Fruit fly (Drosophila melanogaster): Measurements from ENCODE around the gene CG34169.

CG34169 gene

DNA sequence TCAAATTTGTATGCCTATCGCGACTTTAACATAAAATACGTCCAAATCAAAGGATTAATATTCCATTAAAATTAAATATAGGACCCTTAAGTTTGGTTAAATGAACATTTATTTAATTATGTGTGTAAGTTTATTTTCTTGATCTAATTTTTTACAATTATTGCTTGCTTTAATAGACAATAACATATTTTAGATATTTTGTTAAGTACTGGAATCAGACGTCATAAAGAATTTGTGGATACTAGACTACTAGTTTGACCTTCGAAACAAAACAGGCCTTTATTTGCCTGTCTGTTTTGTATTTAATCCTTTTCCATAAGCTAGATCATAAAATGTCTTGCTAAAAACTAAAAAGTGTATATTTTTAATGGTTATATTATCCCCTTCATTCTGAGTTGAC, at the start of gene CG34169:
CG34169 (plus strand) TSS at position 301 of the 400 bp plus-strand sequence.
- TF ChIP-seq CG8478 (optimal IDR thresholded peaks at IDR 0.05), result no peak
- no peak for TF ChIP-seq CTCF (optimal IDR thresholded peaks at IDR 0.05)

DNA sequence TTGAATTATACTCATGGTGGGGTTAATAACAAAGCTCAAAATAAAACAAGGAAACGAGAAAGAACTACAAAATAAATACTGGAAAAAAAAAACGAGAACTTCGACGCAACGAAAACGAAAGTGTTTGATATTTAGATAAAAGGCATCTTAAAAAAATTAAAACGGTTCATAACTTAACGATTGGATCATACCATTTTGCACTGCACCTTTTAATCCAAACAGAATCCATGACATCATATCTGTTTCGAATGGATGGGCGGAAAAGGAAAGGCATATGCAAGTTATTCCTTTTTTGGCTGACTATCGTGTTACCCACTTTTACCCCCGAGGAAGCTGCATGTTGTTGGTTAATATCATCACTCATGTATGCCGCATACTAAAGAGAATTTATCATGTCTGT, 47.4 kb upstream of the CG34169 start, which contains the start of gene CG31784:
CG31784 (minus strand) TSS at position 101 of the 400 bp plus-strand sequence.
- TF ChIP-seq CG8478 (optimal IDR thresholded peaks at IDR 0.05) (no peak), CTCF (optimal IDR thresholded peaks at IDR 0.05) (no peak)

DNA sequence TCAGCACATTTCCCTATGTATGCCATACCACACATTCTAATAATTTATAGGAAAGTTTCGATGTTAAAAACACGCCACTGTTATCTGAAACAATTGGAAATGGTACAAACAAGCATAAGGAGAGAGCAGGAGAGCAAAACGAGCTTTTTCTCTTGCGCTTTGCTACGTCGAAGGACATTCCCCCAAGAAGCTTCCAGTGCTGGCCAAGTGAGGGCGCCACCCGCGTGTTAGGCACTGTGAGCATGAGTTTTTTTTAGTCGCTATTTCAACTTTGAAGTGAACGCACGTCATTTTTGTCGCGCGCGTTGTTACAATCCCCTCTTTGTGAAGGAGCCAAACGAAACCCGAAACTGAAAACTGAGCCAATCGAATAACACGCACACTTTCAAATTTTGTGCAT, 42.5 kb upstream of the CG34169 start, which contains the start of the genes CG34106 and beat-IIIa:
CG34106 (plus strand) TSS at position 230 of the 400 bp plus-strand sequence.
beat-IIIa (plus strand) TSS at position 230 of the 400 bp plus-strand sequence.
- no peak for TF ChIP-seq CG8478 (optimal IDR thresholded peaks at IDR 0.05)
- peak; percentile 64 to 72 for TF ChIP-seq CTCF (optimal IDR thresholded peaks at IDR 0.05)

DNA sequence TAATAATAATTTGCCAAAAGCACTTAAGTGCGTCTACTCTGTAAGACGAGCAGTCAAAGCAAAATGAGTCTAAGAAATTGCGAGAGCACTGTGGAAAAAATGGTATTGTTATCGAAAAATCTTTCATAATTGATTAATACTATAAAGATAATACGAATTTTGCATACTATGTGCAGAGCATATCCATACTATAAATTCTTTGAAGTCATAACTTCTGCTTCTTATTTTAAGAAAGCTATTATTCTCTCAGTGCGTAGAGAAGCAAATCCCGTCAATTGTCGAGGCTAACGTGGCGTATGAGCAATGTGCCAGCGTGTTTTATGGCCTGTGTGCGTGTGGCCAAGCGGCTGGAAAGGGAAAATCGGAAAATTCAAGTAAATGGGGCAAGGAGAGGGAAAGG, 13.6 kb upstream of the CG34169 start:
- TF ChIP-seq CG8478 (optimal IDR thresholded peaks at IDR 0.05) (no peak), CTCF (optimal IDR thresholded peaks at IDR 0.05) (no peak)

DNA sequence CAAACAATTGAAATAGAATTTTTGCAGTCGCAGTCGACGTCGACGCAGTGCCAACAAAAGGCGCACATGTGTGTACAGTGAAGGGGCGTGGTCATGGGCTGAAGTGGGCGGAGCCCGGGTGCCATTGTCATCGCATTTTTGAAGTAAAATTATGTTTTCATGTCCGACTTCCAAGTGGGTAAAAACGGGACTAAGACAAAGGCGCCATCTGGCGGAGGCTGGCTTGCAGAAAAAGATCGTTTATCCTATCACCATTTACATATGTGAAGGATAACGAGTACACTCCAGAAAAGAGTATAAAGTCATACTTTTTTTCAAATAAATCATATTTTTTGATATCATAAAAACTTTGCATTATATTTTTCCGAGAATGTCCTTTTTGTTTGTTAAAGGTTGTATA, 9.9 kb upstream of the CG34169 start:
- TF ChIP-seq CTCF (optimal IDR thresholded peaks at IDR 0.05), result peak; percentile 64 to 73
- no peak for TF ChIP-seq CG8478 (optimal IDR thresholded peaks at IDR 0.05)

DNA sequence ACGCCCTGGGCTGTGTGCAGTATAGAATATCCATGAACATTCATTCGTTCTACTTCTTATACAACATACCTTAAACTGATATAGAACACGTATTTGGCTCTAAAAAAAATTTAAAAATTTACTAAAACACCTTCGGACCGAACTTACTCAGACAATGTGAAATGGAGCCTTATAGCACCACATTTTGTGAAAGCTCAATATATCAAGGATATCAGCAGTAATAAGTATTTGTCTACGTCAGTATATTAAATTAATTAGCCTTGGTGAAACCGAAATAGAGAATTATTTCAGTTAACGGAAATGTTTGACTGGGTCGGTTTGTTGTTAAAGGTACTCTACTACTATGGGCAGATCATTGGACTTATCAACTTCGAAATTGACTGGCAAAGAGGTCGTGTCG, 3.0 kb downstream of the CG34169 start, which contains the start of gene Gr36a:
Gr36a (plus strand) TSS at position 301 of the 400 bp plus-strand sequence.
- TF ChIP-seq CG8478 (optimal IDR thresholded peaks at IDR 0.05) (no peak), CTCF (optimal IDR thresholded peaks at IDR 0.05) (no peak)

DNA sequence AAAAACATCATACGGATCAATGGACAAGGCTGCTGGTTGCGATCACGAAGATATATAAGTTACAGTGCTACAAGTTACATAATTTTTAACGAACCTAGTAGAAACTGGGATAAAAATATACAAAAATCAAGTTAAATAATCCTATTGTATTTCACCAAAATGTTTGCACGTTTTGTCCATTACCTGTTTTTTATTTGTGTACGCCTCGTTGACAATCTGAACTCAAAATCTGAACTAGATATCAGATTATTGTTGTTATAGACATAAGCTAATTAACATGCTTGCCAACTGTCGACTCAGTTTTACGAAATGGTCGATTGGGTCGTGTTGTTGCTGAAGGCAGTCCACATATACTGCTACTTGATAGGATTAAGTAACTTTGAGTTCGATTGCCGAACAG, 5.2 kb downstream of the CG34169 start, which contains the start of gene Gr36b:
Gr36b (plus strand) TSS at position 301 of the 400 bp plus-strand sequence.
- TF ChIP-seq CTCF (optimal IDR thresholded peaks at IDR 0.05), result no peak

DNA sequence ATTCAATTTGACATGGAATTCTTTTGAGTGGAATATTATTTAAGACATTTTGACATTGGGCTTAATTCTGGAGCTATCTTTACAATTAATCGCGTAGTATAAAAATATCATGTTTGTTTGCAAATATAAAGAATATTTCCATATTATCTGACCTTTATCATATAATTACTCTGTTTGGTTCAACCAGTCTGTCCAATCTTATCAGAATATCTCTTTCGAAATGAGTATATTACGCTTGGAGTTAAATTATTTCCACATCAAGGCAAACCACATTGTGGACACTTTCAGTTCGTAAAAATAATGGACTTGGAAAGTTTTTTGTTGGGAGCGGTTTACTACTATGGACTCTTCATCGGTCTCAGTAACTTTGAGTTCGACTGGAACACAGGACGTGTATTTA, 6.8 kb downstream of the CG34169 start, which contains the start of gene Gr36c:
Gr36c (plus strand) TSS at position 301 of the 400 bp plus-strand sequence.
- TF ChIP-seq CTCF (optimal IDR thresholded peaks at IDR 0.05) (no peak), CG8478 (optimal IDR thresholded peaks at IDR 0.05) (no peak)

DNA sequence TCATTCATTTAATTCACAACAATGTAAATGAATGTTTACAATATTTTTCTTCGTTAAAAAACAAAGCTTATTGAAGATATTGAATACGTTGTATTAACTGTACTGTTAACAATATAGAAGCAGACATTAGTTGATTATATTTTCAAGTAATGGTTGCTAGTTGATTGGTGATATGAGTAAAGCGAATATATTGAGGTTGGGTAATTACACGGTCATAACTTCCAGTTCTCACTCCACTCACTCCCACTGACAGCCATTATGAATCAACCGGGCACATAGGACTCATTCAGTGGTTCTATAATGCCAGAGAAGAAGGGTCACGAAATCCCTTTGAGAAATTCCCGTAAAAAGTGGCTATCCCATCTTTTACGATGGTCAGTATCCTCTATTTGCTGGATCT, 8.4 kb downstream of the CG34169 start, which contains the start of gene Grl36a:
Grl36a (plus strand) TSS at position 301 of the 400 bp plus-strand sequence.
- TF ChIP-seq CTCF (optimal IDR thresholded peaks at IDR 0.05) (no peak), CG8478 (optimal IDR thresholded peaks at IDR 0.05) (no peak)

DNA sequence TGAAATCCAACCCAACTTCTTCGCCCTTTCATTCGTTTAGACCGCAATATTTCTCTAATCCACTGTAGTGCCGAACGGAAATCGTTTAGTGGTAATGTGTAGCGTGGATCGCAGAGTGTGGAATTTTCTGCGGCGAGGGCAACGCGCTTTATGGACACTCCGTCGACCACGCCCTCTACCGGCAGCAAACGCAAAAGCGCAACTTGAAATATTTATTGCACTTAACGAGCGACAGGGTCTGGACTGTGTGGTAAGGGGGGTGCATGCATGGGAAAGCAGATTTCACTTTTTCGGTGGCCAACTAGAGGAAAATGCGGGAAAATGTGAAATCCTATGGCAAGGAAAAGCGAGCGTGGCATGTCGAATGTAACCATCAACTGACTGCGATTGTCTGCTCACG, 21.9 kb downstream of the CG34169 start:
- TF ChIP-seq CG8478 (optimal IDR thresholded peaks at IDR 0.05) (no peak), CTCF (optimal IDR thresholded peaks at IDR 0.05) (peak; percentile 65 to 82)

DNA sequence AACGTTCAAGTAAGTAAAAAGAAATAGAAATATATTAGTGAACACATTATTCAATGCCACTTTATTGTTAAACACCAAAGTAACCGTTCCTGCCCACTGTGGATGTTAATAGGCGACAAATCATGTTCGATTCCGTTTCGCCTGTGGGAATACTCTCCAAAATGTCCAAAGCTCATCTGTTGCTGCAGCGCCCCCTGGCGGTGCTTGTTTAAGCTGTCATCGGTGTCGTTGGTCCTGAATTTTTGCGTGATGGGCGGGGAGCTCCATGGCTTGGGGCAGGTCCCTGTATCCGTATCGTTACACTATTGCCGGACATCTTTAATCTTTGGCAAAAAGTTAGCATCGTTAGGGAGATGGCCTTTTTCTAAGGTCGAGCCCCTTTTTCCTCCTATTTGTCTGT, 28.5 kb downstream of the CG34169 start:
- TF ChIP-seq CG8478 (optimal IDR thresholded peaks at IDR 0.05) (no peak), CTCF (optimal IDR thresholded peaks at IDR 0.05) (peak; percentile 49 to 59)

DNA sequence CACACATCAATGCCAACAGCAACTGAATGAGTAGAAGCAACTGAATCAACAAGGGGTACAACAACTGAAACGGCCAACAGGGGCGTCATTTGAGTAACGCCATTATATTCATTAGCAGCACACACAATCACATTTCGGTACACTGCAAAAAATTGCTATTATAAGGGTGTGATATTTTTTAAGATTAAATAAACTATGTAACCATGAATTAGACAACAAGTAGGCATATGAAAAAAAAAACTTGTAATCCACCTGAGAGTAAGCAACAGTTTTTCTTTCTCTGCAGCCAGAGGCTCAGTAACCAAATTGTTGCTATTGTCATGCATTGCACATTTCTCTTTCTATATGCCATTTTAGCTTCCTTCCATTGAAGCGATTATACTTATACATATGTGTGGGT, 30.6 kb downstream of the CG34169 start:
- TF ChIP-seq CG8478 (optimal IDR thresholded peaks at IDR 0.05) (no peak), CTCF (optimal IDR thresholded peaks at IDR 0.05) (no peak)

DNA sequence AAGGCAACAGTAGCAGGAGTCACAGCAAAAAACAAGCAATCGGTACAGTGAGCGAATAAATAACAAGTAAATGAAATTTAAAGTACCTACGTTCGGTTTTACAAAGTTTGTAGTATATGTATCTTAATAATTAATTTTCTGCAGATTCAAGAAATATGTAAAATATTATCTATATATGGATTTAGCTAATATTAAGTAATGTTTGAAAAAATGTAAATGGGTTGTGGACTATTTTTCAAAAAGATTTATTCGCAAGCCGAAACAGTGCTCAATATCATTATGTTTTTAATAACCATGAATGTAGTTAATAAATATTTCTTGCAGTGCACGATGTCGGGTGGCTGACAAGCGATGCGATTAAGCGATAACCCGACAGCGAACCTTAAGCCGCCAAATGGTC, 33.8 kb downstream of the CG34169 start:
- TF ChIP-seq CTCF (optimal IDR thresholded peaks at IDR 0.05) (no peak), CG8478 (optimal IDR thresholded peaks at IDR 0.05) (no peak)

DNA sequence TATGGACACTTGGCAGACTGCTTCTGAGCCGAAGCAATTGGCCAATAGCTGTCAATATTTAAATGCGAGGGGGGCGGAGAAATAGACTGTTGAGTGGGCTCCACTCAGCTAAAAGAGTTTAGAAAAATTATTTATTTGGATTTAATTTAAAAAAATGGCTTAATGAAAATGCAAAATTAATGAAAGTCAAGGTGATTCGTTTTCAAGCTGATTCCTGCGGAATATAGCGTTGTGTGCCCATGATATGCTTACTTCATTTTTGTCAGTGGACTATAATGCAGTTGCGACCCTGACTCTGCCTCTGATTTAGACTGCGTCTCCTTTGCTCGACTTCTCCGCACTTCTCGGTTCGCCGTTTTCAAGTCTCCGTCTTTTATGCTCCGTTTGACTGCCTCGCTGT, 43.6 kb downstream of the CG34169 start:
- no peak for TF ChIP-seq CTCF (optimal IDR thresholded peaks at IDR 0.05)
- no peak for TF ChIP-seq CG8478 (optimal IDR thresholded peaks at IDR 0.05)

DNA sequence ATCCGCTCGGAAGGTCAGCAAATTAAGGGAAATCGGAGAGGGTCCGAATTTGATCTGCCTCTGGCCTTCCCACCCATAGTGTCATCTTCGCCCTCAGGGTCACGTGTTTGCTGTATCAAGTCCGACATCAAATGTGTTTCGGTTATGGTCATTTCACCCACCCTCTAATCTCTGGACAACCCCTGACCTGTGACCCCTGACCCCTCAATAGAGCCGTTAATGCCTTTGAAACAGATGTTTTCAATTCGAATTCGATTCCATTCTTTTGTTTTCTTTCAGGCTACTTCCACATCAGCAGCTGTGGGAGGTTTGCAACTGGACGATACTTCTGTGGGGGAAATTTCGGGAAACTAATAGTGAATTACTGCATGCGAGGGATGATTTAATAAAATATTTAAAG, 48.2 kb downstream of the CG34169 start:
- no peak for TF ChIP-seq CG8478 (optimal IDR thresholded peaks at IDR 0.05)
- no peak for TF ChIP-seq CTCF (optimal IDR thresholded peaks at IDR 0.05)

DNA sequence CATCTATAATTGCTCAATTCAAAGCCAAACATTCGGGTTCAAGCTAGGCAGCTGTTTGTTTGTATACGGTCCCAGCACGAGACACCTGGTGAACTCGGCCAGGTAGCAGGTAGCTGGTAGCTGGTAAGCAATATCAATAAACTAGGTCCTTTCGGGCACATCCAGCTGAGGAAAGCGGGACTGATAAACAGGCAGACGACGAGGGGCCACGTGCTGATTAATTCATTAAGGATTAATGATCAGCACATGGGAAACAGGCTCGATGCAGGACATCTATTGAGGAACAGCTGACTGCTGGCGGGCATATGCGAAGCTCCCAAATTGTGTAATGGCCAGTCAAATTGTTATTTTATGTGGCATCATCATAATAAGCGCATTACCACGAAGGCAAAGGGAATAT, 48.9 kb downstream of the CG34169 start:
- TF ChIP-seq CTCF (optimal IDR thresholded peaks at IDR 0.05), result no peak
- no peak for TF ChIP-seq CG8478 (optimal IDR thresholded peaks at IDR 0.05)

DNA sequence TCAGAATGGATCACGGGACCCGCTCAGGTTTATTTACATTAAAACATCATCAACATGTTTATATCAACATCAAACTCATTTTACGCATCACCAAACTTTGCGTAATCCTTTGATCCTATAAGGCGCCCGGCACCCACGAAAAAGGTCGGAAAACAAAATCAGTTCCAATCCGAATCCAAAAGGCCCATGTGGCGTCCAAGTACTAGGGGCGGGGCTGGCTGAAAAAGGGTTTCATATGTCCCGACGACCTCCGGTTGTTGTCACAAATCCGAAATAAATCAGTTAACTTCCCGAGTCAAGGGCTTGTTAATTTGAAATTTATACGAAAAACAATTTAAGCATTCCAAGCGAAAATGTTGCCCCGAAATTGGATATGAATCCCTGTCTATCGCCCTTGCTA, 50.2 kb downstream of the CG34169 start:
- TF ChIP-seq CTCF (optimal IDR thresholded peaks at IDR 0.05) (no peak), CG8478 (optimal IDR thresholded peaks at IDR 0.05) (no peak)

Data from S2 (cell line).